Worm (Caenorhabditis elegans): ENCODE data around the gene aco-2.

aco-2 gene

ce11 chrIII:7978723-7979122 lies 5.2 kb downstream of the aco-2 start (continued):
- TF ChIP-seq xnd-1 (tag; optimal IDR thresholded peaks at IDR 0.05) (no peak), rec-8 (tag; optimal IDR thresholded peaks at IDR 0.05) (no peak), ztf-26 (tag; optimal IDR thresholded peaks at IDR 0.05) (no peak), ccch-3 (GFP tag; optimal IDR thresholded peaks at IDR 0.05) (no peak), aptf-3 (GFP tag; IDR thresholded peaks at IDR 0.05) (no peak), Y79H2A.3 (GFP tag; conservative IDR thresholded peaks at IDR 0.05) (no peak), pha-4 (tag; optimal IDR thresholded peaks at IDR 0.05) (peak; percentile 14), ztf-18 (tag; optimal IDR thresholded peaks at IDR 0.05) (no peak), madf-10 (tag; optimal IDR thresholded peaks at IDR 0.05) (no peak), hlh-12 (tag; optimal IDR thresholded peaks at IDR 0.05) (no peak), hmg-1.2 (GFP tag; IDR thresholded peaks at IDR 0.05) (peak; percentile 93), let-607 (tag; optimal IDR thresholded peaks at IDR 0.05) (no peak), C06A6.2 (GFP tag; conservative IDR thresholded peaks at IDR 0.05) (no peak), pbrm-1 (GFP tag; IDR thresholded peaks at IDR 0.05) (peak; percentile 38), ceh-58 (GFP tag; IDR thresholded peaks at IDR 0.05) (no peak), nfyb-1 (GFP tag; IDR thresholded peaks at IDR 0.05) (no peak), K11D2.4 (GFP tag; IDR thresholded peaks at IDR 0.05) (no peak), ekl-4 (GFP tag; IDR thresholded peaks at IDR 0.05) (no peak), lin-40 (tag; optimal IDR thresholded peaks at IDR 0.05) (peak; percentile 15), Y95B8A.8 (GFP tag; IDR thresholded peaks at IDR 0.05) (no peak), lin-35 (GFP tag; optimal IDR thresholded peaks at IDR 0.05) (no peak), ztf-28 (GFP tag; IDR thresholded peaks at IDR 0.05) (no peak), F33H1.4 (GFP tag; IDR thresholded peaks at IDR 0.05) (no peak), F55B11.4 (tag; optimal IDR thresholded peaks at IDR 0.05; ENCODE audit: borderline replicate concordance, insufficient read depth) (no peak), lin-26 (GFP tag; IDR thresholded peaks at IDR 0.05) (no peak), ama-1 (optimal IDR thresholded peaks at IDR 0.05) (no peak), ama-1 (GFP tag; optimal IDR thresholded peaks at IDR 0.05) (no peak), tbx-9 (tag; optimal IDR thresholded peaks at IDR 0.05; ENCODE audit: borderline replicate concordance) (no peak)

- TF ChIP-seq F37B4.10 (GFP tag; IDR thresholded peaks at IDR 0.05) (no peak), Y67H2A.10 (GFP tag; conservative IDR thresholded peaks at IDR 0.05) (no peak), madf-3 (GFP tag; IDR thresholded peaks at IDR 0.05) (no peak), nfya-1 (tag; optimal IDR thresholded peaks at IDR 0.05; ENCODE audit: borderline replicate concordance, insufficient read depth) (no peak), mes-4 (tag; optimal IDR thresholded peaks at IDR 0.05) (no peak), F55B11.4 (tag; optimal IDR thresholded peaks at IDR 0.05; ENCODE audit: borderline replicate concordance, insufficient read depth) (no peak), ztf-6 (GFP tag; IDR thresholded peaks at IDR 0.05) (no peak), him-1 (tag; optimal IDR thresholded peaks at IDR 0.05) (no peak), snpc-1.1 (tag; optimal IDR thresholded peaks at IDR 0.05; ENCODE audit: insufficient read depth) (no peak)
These were observed 6.1 kb downstream of the aco-2 start, which contains the start of gene clp-1 for ce11 chrIII:7979659-7980058. Gene clp-1, plus strand, starts transcription at chrIII:7979959.

- TF ChIP-seq egl-18 (GFP tag; IDR thresholded peaks at IDR 0.05) (no peak), madf-6 (GFP tag; IDR thresholded peaks at IDR 0.05) (peak; percentile 31; the same call in 1 of the 2 replicates), xnd-1 (tag; optimal IDR thresholded peaks at IDR 0.05) (no peak), zfh-2 (GFP tag; conservative IDR thresholded peaks at IDR 0.05) (peak; percentile 65), ccch-3 (GFP tag; optimal IDR thresholded peaks at IDR 0.05) (no peak), mxl-1 (tag; optimal IDR thresholded peaks at IDR 0.05) (no peak)
These were observed 7.7 kb downstream of the aco-2 start for ce11 chrIII:7981233-7981632.

All from whole organism, young adult.